Fruit fly (Drosophila melanogaster) whole organism, pupa: ENCODE measurements around the gene cona.
A peak's percentile ranks its signal among the peaks of the same experiment; 100 is the strongest.

ENCODE experiments used
- CG10348 ChIP-seq: fragments of 200-800 bp; sonication (Bioruptor generic); IDR thresholded peaks from 2 replicates; pipeline ENCODE4 v1.3.6; 2022; ENCODE audit warnings: missing biosample characterization, missing genetic modification characterization
- CG12605 ChIP-seq: fragments of 200-800 bp; sonication (Bioruptor generic); IDR thresholded peaks from 2 replicates; pipeline ENCODE4 v1.3.6; 2022; ENCODE audit warnings: missing biosample characterization, missing genetic modification characterization
- CG13204 ChIP-seq: fragments of 200-800 bp; sonication (Bioruptor generic); optimal IDR thresholded peaks from 2 replicates; lab custom pipeline; 2018; ENCODE audit warnings: missing biosample characterization, mild to moderate bottlenecking, missing genetic modification characterization, moderate library complexity
- CG14655 ChIP-seq: fragments of 200-800 bp; sonication (Bioruptor generic); optimal IDR thresholded peaks from 3 replicates; lab custom pipeline; 2017; ENCODE audit warnings: mild to moderate bottlenecking, missing biosample characterization, missing genetic modification reagents, missing genetic modification characterization
- CG15710 ChIP-seq: fragments of 200-800 bp; sonication (Bioruptor generic); optimal IDR thresholded peaks from 2 replicates; lab custom pipeline; 2018; ENCODE audit warnings: missing biosample characterization, mild to moderate bottlenecking, missing genetic modification characterization, moderate library complexity
- CG17806 ChIP-seq: fragments of 200-800 bp; sonication (Bioruptor generic); optimal IDR thresholded peaks from 2 replicates; lab custom pipeline; 2018; ENCODE audit warnings: missing biosample characterization, mild to moderate bottlenecking, missing genetic modification characterization, moderate library complexity
- CG32121 ChIP-seq: fragments of 200-800 bp; sonication (Bioruptor generic); IDR thresholded peaks from 2 replicates; pipeline ENCODE4 v1.3.6; 2022; ENCODE audit warnings: missing biosample characterization, missing genetic modification characterization
- CG34367 ChIP-seq: fragments of 200-800 bp; sonication (Bioruptor generic); optimal IDR thresholded peaks from 2 replicates; lab custom pipeline; 2018; ENCODE audit warnings: missing biosample characterization, mild to moderate bottlenecking, missing genetic modification characterization
- CG4496 ChIP-seq: fragments of 200-800 bp; sonication (Bioruptor generic); IDR thresholded peaks from 3 replicates; pipeline ENCODE4 v1.3.6; 2022; ENCODE audit warnings: missing biosample characterization, missing genetic modification characterization
- CG8159 ChIP-seq: fragments of 200-800 bp; sonication (Bioruptor generic); optimal IDR thresholded peaks from 3 replicates; lab custom pipeline; 2018; ENCODE audit warnings: missing biosample characterization, mild to moderate bottlenecking, missing genetic modification characterization, moderate library complexity
- CG8301 ChIP-seq: fragments of 200-800 bp; sonication (Bioruptor generic); optimal IDR thresholded peaks from 2 replicates; lab custom pipeline; 2018; ENCODE audit warnings: missing biosample characterization, mild to moderate bottlenecking, missing genetic modification characterization
- CG9948 ChIP-seq: fragments of 200-800 bp; sonication (Bioruptor generic); optimal IDR thresholded peaks from 2 replicates; lab custom pipeline; 2018; ENCODE audit warnings: missing biosample characterization, mild to moderate bottlenecking, missing genetic modification characterization, moderate library complexity
- D1 ChIP-seq: fragments of 200-800 bp; sonication (Bioruptor generic); optimal IDR thresholded peaks from 2 replicates; lab custom pipeline; 2018; ENCODE audit warnings: missing biosample characterization, mild to moderate bottlenecking, missing genetic modification characterization, moderate library complexity
- EcR ChIP-seq: fragments of 200-800 bp; sonication (Bioruptor generic); optimal IDR thresholded peaks from 3 replicates; lab custom pipeline; 2019; ENCODE audit warnings: missing biosample characterization, missing genetic modification characterization, mild to moderate bottlenecking, moderate library complexity, missing genetic modification reagents
- Ets98B ChIP-seq: fragments of 200-800 bp; sonication (Bioruptor generic); IDR thresholded peaks from 2 replicates; pipeline ENCODE4 v1.3.6; 2022; ENCODE audit warnings: missing biosample characterization, missing genetic modification characterization
- Pif1A ChIP-seq: fragments of 200-800 bp; sonication (Bioruptor generic); optimal IDR thresholded peaks from 3 replicates; lab custom pipeline; 2016; ENCODE audit warnings: missing biosample characterization, missing genetic modification characterization
- Pif1B ChIP-seq: fragments of 200-800 bp; sonication (Bioruptor generic); optimal IDR thresholded peaks from 3 replicates; lab custom pipeline; 2016; ENCODE audit warnings: missing biosample characterization, missing genetic modification characterization
- Snoo ChIP-seq: fragments of 200-800 bp; sonication (Bioruptor generic); optimal IDR thresholded peaks from 3 replicates; lab custom pipeline; 2017; ENCODE audit warnings: missing biosample characterization, mild to moderate bottlenecking, missing genetic modification characterization, inconsistent platforms
- fd96Ca ChIP-seq: fragments of 200-800 bp; sonication (Bioruptor generic); IDR thresholded peaks from 3 replicates; pipeline ENCODE4 v1.3.6; 2022; ENCODE audit warnings: missing biosample characterization, missing genetic modification characterization
- gl ChIP-seq: fragments of 200-800 bp; sonication (Bioruptor generic); optimal IDR thresholded peaks from 2 replicates; lab custom pipeline; 2018; ENCODE audit warnings: missing biosample characterization, mild to moderate bottlenecking, missing genetic modification characterization
- rn ChIP-seq: fragments of 200-800 bp; sonication (Bioruptor generic); IDR thresholded peaks from 2 replicates; pipeline ENCODE4 v1.3.6; 2022; ENCODE audit warnings: missing biosample characterization, missing genetic modification characterization

Gene cona

dm6 chr3R:18366644-18366985 lies 19.0 kb upstream of the cona start:
- TF ChIP-seq EcR (no peak), fd96Ca (0 out of 3 replicates have a peak, but pooled peaks have one; percentile 1), CG8301 (tag; lab: Kevin White, UChicago) (no peak)

DNA sequence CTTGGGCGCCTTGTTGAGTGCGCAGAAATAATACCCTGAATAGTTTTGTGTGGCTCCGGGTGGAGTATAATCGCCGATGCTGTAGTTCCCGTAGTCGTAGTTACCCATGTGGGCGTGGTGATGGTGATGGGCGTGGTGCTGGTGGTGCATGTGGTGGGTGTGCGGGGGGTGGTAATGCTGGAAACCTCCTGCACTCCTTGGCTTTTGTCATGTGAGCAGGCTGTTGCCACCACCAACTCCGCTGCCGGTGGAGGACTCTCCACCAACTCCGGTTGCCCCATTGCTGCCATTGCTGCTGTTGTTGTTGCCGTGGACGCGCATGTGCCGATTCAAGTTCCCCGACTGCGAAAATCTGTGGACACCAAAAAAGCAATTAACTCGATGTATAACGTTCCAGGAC lies 17.0 kb upstream of the cona start:
- TF ChIP-seq CG8301 (tag; lab: Kevin White, UChicago) (no peak), Pif1B (no peak), CG14655 (GFP tag; lab: Kevin White, UChicago) (no peak), rn (GFP tag; lab: Robert Waterston, UW) (no peak), CG12605 (GFP tag; lab: Robert Waterston, UW) (no peak), CG15710 (tag; lab: Kevin White, UChicago) (no peak), CG13204 (GFP tag; lab: Kevin White, UChicago) (no peak), Snoo (no peak)

DNA sequence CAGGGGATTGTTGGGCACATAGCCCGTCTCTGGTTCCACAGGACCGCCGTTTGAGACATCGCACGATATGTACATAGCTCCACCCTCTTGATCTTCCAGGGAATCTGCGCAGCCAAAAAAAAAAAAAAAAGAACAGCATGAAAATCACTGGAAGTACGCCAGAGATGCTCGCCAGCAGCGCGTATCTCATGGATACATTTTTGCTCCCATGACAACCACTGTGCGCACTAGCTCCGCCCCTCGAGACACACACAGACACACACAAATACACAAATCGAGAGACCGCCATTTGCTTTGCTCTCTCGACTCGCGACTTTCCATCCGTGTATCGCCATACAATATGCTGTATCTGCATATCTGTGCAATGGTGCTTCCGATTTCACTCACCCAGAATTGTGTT lies 14.3 kb upstream of the cona start:
- TF ChIP-seq gl (peak; percentile 68), CG4496 (GFP tag; lab: Robert Waterston, UW) (peak; percentile 62; the same call in 2 of the 3 replicates), CG9948 (tag; lab: Kevin White, UChicago) (no peak), EcR (no peak), CG10348 (GFP tag; lab: Robert Waterston, UW) (no peak), CG32121 (GFP tag; lab: Robert Waterston, UW) (peak; percentile 66), fd96Ca (peak; percentile 64; the same call in 2 of the 3 replicates), CG34367 (peak; percentile 5), CG13204 (GFP tag; lab: Kevin White, UChicago) (no peak), Ets98B (GFP tag; lab: Robert Waterston, UW) (peak; percentile 49), Pif1A (GFP tag; lab: Kevin White, UChicago) (peak; percentile 36), CG12605 (GFP tag; lab: Robert Waterston, UW) (peak; percentile 80)

DNA sequence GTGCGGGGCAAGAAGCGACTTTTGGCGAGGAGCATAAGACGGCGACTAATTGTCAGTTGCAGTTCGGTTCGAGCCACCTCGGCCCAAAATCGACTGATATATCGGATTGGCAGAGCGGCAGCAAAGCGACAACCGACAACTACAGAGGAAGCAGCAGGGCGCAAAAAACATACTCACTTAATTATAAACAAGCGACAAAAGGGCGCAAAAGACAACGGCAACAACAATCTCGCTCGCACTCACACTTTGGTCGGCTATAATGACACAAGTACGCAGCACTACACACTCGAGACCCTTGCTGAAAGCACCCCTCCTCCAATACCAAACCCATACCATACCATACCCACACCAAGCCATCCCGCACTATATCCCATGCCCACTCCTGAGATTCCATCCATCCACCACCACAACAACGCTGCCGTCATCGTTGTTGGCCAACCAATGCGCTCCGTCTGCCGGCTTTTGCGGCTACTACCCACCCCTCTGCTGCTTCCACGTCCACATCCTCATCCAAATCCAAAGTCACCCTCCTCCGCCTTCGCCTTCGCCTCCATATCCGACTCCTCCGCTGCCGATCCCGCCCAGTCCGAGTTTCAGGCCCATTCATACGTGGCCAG lies 12.8 kb upstream of the cona start, which contains the start of gene gl:
Gene gl (minus strand): TSS at position 51 of the 617 bp plus-strand sequence.
- no peak for TF ChIP-seq Pif1B
- TF ChIP-seq gl, result peak; percentile 2

dm6 chr3R:18380251-18380812 lies 5.3 kb upstream of the cona start:
- TF ChIP-seq CG8301 (tag; lab: Kevin White, UChicago) (no peak), CG17806 (no peak), Pif1B (no peak), CG12605 (GFP tag; lab: Robert Waterston, UW) (no peak), CG34367 (no peak), CG4496 (GFP tag; lab: Robert Waterston, UW) (no peak), rn (GFP tag; lab: Robert Waterston, UW) (no peak), CG9948 (tag; lab: Kevin White, UChicago) (no peak), EcR (no peak), CG32121 (GFP tag; lab: Robert Waterston, UW) (no peak), fd96Ca (no peak), CG14655 (GFP tag; lab: Kevin White, UChicago) (no peak), Snoo (no peak), CG13204 (GFP tag; lab: Kevin White, UChicago) (no peak), CG15710 (tag; lab: Kevin White, UChicago) (no peak), gl (no peak), Ets98B (GFP tag; lab: Robert Waterston, UW) (no peak), D1 (tag; lab: Kevin White, UChicago) (no peak), CG10348 (GFP tag; lab: Robert Waterston, UW) (no peak), Pif1A (GFP tag; lab: Kevin White, UChicago) (no peak)

DNA sequence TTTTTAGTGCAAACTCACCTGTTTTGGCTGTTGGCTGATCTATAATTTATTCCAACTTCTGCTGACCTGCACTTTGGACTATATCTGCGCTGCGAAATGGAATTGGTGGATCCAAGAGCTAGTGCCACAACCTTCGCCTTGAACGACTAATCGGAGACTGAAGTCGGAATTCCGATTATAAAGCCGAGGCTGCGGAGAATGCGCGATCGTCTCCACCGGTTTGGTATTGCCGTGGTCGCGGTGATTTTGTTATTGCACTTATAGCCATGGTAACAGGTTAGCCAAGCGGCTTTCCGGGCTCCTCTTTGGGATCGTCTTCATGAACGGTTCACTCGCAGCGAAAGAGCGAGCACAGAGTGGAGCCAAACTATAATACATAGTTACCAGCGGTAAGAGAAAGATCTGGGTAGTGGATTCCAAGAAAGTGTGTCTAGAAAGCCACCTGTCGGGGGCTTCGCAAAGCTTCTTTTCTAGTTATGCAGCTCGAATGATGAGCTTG lies 4.6 kb upstream of the cona start, which contains the start of gene CG7675:
Gene CG7675 (minus strand): TSS at position 165 of the 499 bp plus-strand sequence.
- TF ChIP-seq CG34367, result peak; percentile 43
- TF ChIP-seq CG13204 (GFP tag; lab: Kevin White, UChicago), result peak; percentile 66
- peak; percentile 63 for TF ChIP-seq Pif1B
- peak; percentile 85 for TF ChIP-seq EcR
- peak; percentile 18; the same call in 1 of the 2 replicates for TF ChIP-seq CG12605 (GFP tag; lab: Robert Waterston, UW)
- no peak for TF ChIP-seq CG10348 (GFP tag; lab: Robert Waterston, UW)
- TF ChIP-seq fd96Ca, result 0 out of 3 replicates have a peak, but pooled peaks have one; percentile 18
- peak; percentile 44; the same call in 1 of the 2 replicates for TF ChIP-seq Ets98B (GFP tag; lab: Robert Waterston, UW)
- no peak for TF ChIP-seq CG9948 (tag; lab: Kevin White, UChicago)
- peak; percentile 24 for TF ChIP-seq CG17806
- TF ChIP-seq Snoo, result peak; percentile 21
- no peak for TF ChIP-seq rn (GFP tag; lab: Robert Waterston, UW)
- TF ChIP-seq D1 (tag; lab: Kevin White, UChicago), result no peak
- peak; percentile 36 for TF ChIP-seq CG8159 (tag; lab: Kevin White, UChicago)
- TF ChIP-seq CG8301 (tag; lab: Kevin White, UChicago), result no peak
- no peak for TF ChIP-seq CG32121 (GFP tag; lab: Robert Waterston, UW)
- TF ChIP-seq Pif1A (GFP tag; lab: Kevin White, UChicago), result peak; percentile 61
- no peak for TF ChIP-seq CG14655 (GFP tag; lab: Kevin White, UChicago)
- peak; percentile 36 for TF ChIP-seq CG15710 (tag; lab: Kevin White, UChicago)
- TF ChIP-seq CG4496 (GFP tag; lab: Robert Waterston, UW), result no peak
- TF ChIP-seq gl, result peak; percentile 94
